Fruit fly (Drosophila melanogaster): ENCODE results near the gene CG13365.

Gene CG13365

dm6 chrX:623357-623756, 2.3 kb upstream of the CG13365 start, which contains the start of gene CG13369:
TSS of gene CG13369 (plus strand) at chrX:623468.
- TF ChIP-seq CTCF (optimal IDR thresholded peaks at IDR 0.05) (no peak), CG8478 (optimal IDR thresholded peaks at IDR 0.05) (no peak)

dm6 chrX:620102-620430, 949 bp downstream of the CG13365 start, which contains the start of gene spdi:
TSS of gene spdi (minus strand) at chrX:620195.
- TF ChIP-seq CTCF (optimal IDR thresholded peaks at IDR 0.05) = no peak
- no peak for TF ChIP-seq CG8478 (optimal IDR thresholded peaks at IDR 0.05)

- TF ChIP-seq CTCF (optimal IDR thresholded peaks at IDR 0.05) (no peak), CG8478 (optimal IDR thresholded peaks at IDR 0.05) (no peak)
Measured at dm6 chrX:619220-620101, 1.6 kb downstream of the CG13365 start.

dm6 chrX:618583-618982, 2.4 kb downstream of the CG13365 start:
- no peak for TF ChIP-seq CTCF (optimal IDR thresholded peaks at IDR 0.05)
- no peak for TF ChIP-seq CG8478 (optimal IDR thresholded peaks at IDR 0.05)

- TF ChIP-seq CTCF (optimal IDR thresholded peaks at IDR 0.05) (peak in 1 of 2 experiments; percentile 30), CG8478 (optimal IDR thresholded peaks at IDR 0.05) (no peak)
Measured at dm6 chrX:617477-617795, 3.6 kb downstream of the CG13365 start.

dm6 chrX:616761-617476, 4.1 kb downstream of the CG13365 start:
- no peak for TF ChIP-seq CG8478 (optimal IDR thresholded peaks at IDR 0.05)
- TF ChIP-seq CTCF (optimal IDR thresholded peaks at IDR 0.05) = no peak

dm6 chrX:610048-610447, 11.0 kb downstream of the CG13365 start:
- no peak for TF ChIP-seq CG8478 (optimal IDR thresholded peaks at IDR 0.05)
- no peak for TF ChIP-seq CTCF (optimal IDR thresholded peaks at IDR 0.05)

dm6 chrX:601984-602383, 19.0 kb downstream of the CG13365 start:
- TF ChIP-seq CTCF (optimal IDR thresholded peaks at IDR 0.05) = no peak
- no peak for TF ChIP-seq CG8478 (optimal IDR thresholded peaks at IDR 0.05)

- TF ChIP-seq CG8478 (optimal IDR thresholded peaks at IDR 0.05) (no peak), CTCF (optimal IDR thresholded peaks at IDR 0.05) (no peak)
Measured at dm6 chrX:599727-600126, 21.3 kb downstream of the CG13365 start.

- TF ChIP-seq CG8478 (optimal IDR thresholded peaks at IDR 0.05) = no peak
Measured at dm6 chrX:598322-599057, 22.5 kb downstream of the CG13365 start.

- TF ChIP-seq CTCF (optimal IDR thresholded peaks at IDR 0.05) (no peak), CG8478 (optimal IDR thresholded peaks at IDR 0.05) (no peak)
Measured at dm6 chrX:597057-597456, 24.0 kb downstream of the CG13365 start.

dm6 chrX:592588-593288, 28.3 kb downstream of the CG13365 start:
- TF ChIP-seq CTCF (optimal IDR thresholded peaks at IDR 0.05) = no peak
- no peak for TF ChIP-seq CG8478 (optimal IDR thresholded peaks at IDR 0.05)

dm6 chrX:590479-590878, 30.5 kb downstream of the CG13365 start:
- TF ChIP-seq CG8478 (optimal IDR thresholded peaks at IDR 0.05) = no peak
- TF ChIP-seq CTCF (optimal IDR thresholded peaks at IDR 0.05) = no peak

dm6 chrX:588941-589340, 32.1 kb downstream of the CG13365 start:
- no peak for TF ChIP-seq CG8478 (optimal IDR thresholded peaks at IDR 0.05)
- no peak for TF ChIP-seq CTCF (optimal IDR thresholded peaks at IDR 0.05)

- TF ChIP-seq CG8478 (optimal IDR thresholded peaks at IDR 0.05) (no peak), CTCF (optimal IDR thresholded peaks at IDR 0.05) (no peak)
Measured at dm6 chrX:581825-582224, 39.2 kb downstream of the CG13365 start, which contains the start of gene vnd. TSS of gene vnd (plus strand) at chrX:582121.

All from S2 (cell line).